Fruit fly (Drosophila melanogaster) whole organism, adult: ENCODE data around the gene CG17264.
A peak's percentile ranks its signal among the peaks of the same experiment; 100 is the strongest.

Experiments
- CG11617 ChIP-seq: fragments of 200-800 bp; sonication (Bioruptor generic); optimal IDR thresholded peaks from 2 replicates; lab custom pipeline; 2017; ENCODE audit warnings: mild to moderate bottlenecking, missing biosample characterization, missing genetic modification reagents, missing genetic modification characterization
- CG12768 ChIP-seq: fragments of 200-800 bp; sonication (Bioruptor generic); optimal IDR thresholded peaks from 2 replicates; lab custom pipeline; 2017; ENCODE audit warnings: missing biosample characterization, missing genetic modification characterization, mild to moderate bottlenecking, moderate library complexity, missing genetic modification reagents
- CG14711 ChIP-seq: fragments of 200-800 bp; sonication (Bioruptor generic); optimal IDR thresholded peaks from 2 replicates; lab custom pipeline; 2018; ENCODE audit warnings: missing biosample characterization, mild to moderate bottlenecking, missing genetic modification characterization, moderate library complexity
- CG1620 ChIP-seq: fragments of 200-800 bp; sonication (Bioruptor generic); optimal IDR thresholded peaks from 2 replicates; lab custom pipeline; 2016; ENCODE audit warnings: missing biosample characterization, missing genetic modification characterization
- CG33017 ChIP-seq: fragments of 200-800 bp; sonication (Bioruptor generic); optimal IDR thresholded peaks from 2 replicates; lab custom pipeline; 2018; ENCODE audit warnings: missing biosample characterization, mild to moderate bottlenecking, missing genetic modification characterization, moderate library complexity
- CG5204 ChIP-seq: fragments of 200-800 bp; sonication (Bioruptor generic); optimal IDR thresholded peaks from 2 replicates; lab custom pipeline; 2016; ENCODE audit warnings: missing biosample characterization, missing genetic modification characterization
- CG7045 ChIP-seq: fragments of 200-800 bp; sonication (Bioruptor generic); optimal IDR thresholded peaks from 2 replicates; lab custom pipeline; 2017; ENCODE audit warnings: missing biosample characterization, mild to moderate bottlenecking, missing genetic modification characterization
- CG7101 ChIP-seq: fragments of 200-800 bp; sonication (Bioruptor generic); optimal IDR thresholded peaks from 2 replicates; lab custom pipeline; 2018; ENCODE audit warnings: missing biosample characterization, mild to moderate bottlenecking, missing genetic modification characterization, moderate library complexity
- Clk ChIP-seq: fragments of 200-800 bp; sonication (Bioruptor generic); optimal IDR thresholded peaks from 2 replicates; lab custom pipeline; 2017; ENCODE audit warnings: missing biosample characterization, missing genetic modification characterization
- Crg-1 ChIP-seq: fragments of 200-800 bp; sonication (Bioruptor generic); optimal IDR thresholded peaks from 2 replicates; lab custom pipeline; 2016; ENCODE audit warnings: missing biosample characterization, missing genetic modification characterization
- Hr96 ChIP-seq: fragments of 200-800 bp; sonication (Bioruptor generic); optimal IDR thresholded peaks from 2 replicates; lab custom pipeline; 2016; ENCODE audit warnings: missing biosample characterization, missing genetic modification characterization
- Mnt ChIP-seq: fragments of 200-800 bp; sonication (Bioruptor generic); optimal IDR thresholded peaks from 2 replicates; lab custom pipeline; 2016; ENCODE audit warnings: missing biosample characterization, mild to moderate bottlenecking, missing genetic modification characterization
- bab1 ChIP-seq: fragments of 200-800 bp; sonication (Bioruptor generic); optimal IDR thresholded peaks from 3 replicates; lab custom pipeline; 2019; ENCODE audit warnings: missing biosample characterization, mild to moderate bottlenecking, missing genetic modification characterization, moderate library complexity
- cic ChIP-seq: fragments of 200-800 bp; sonication (Bioruptor generic); optimal IDR thresholded peaks from 2 replicates; lab custom pipeline; 2017; ENCODE audit warnings: missing biosample characterization, mild to moderate bottlenecking, missing genetic modification characterization, moderate library complexity
- cnc ChIP-seq, 2 experiments: fragments of >200 bp; optimal IDR thresholded peaks; 2 replicates each; lab custom pipeline; 2017
- kay ChIP-seq: fragments of 200-800 bp; sonication (Bioruptor generic); peaks from one replicate; lab custom pipeline; 2016; ENCODE audit warnings: missing biosample characterization, missing genetic modification characterization, borderline replicate concordance
- ovo ChIP-seq: fragments of 200-800 bp; sonication (Bioruptor generic); optimal IDR thresholded peaks from 2 replicates; lab custom pipeline; 2016; ENCODE audit warnings: missing biosample characterization, missing genetic modification characterization
- pad ChIP-seq: fragments of 200-800 bp; sonication (Bioruptor generic); optimal IDR thresholded peaks from 3 replicates; lab custom pipeline; 2017; ENCODE audit warnings: missing biosample characterization, missing genetic modification characterization, mild to moderate bottlenecking, moderate library complexity, missing genetic modification reagents
- tj ChIP-seq: fragments of 200-800 bp; sonication (Bioruptor generic); optimal IDR thresholded peaks from 3 replicates; lab custom pipeline; 2017; ENCODE audit warnings: missing biosample characterization, mild to moderate bottlenecking, missing genetic modification characterization, moderate library complexity
- toe ChIP-seq: fragments of 200-800 bp; sonication (Bioruptor generic); optimal IDR thresholded peaks from 2 replicates; lab custom pipeline; 2016; ENCODE audit warnings: missing biosample characterization, missing genetic modification characterization

Gene CG17264

dm6 chr2L:3058772-3059623 lies 40.7 kb downstream of the CG17264 start:
- TF ChIP-seq kay (GFP tag; lab: Kevin White, UChicago) = peak; percentile 74
- no peak for TF ChIP-seq Clk (GFP tag; lab: Kevin White, UChicago)
- no peak for TF ChIP-seq toe (GFP tag; lab: Kevin White, UChicago)
- no peak for TF ChIP-seq CG7101
- peak; percentile 81 for TF ChIP-seq bab1 (GFP tag; lab: Kevin White, UChicago)
- TF ChIP-seq pad (GFP tag; lab: Kevin White, UChicago) = peak; percentile 37
- peak; percentile 23 for TF ChIP-seq CG1620
- peak; percentile 29 for TF ChIP-seq CG14711 (tag; lab: Kevin White, UChicago)
- TF ChIP-seq CG12768 (GFP tag; lab: Kevin White, UChicago) = peak; percentile 71
- no peak for TF ChIP-seq cnc (optimal IDR thresholded peaks at IDR 0.05; lab: Kevin White, UChicago)
- TF ChIP-seq CG11617 (GFP tag; lab: Kevin White, UChicago) = no peak
- TF ChIP-seq Mnt (GFP tag; lab: Kevin White, UChicago) = no peak
- TF ChIP-seq Hr96 (GFP tag; lab: Kevin White, UChicago) = no peak
- peak; percentile 50 for TF ChIP-seq CG33017 (tag; lab: Kevin White, UChicago)
- TF ChIP-seq ovo = no peak
- TF ChIP-seq CG7045 (GFP tag; lab: Kevin White, UChicago) = peak; percentile 57
- TF ChIP-seq cic = peak; percentile 54
- TF ChIP-seq tj (GFP tag; lab: Kevin White, UChicago) = peak; percentile 76
- TF ChIP-seq CG5204 = no peak
- TF ChIP-seq Crg-1 (GFP tag; lab: Kevin White, UChicago) = peak; percentile 12

dm6 chr2L:3059624-3059919 lies 41.3 kb downstream of the CG17264 start:
- TF ChIP-seq Clk (GFP tag; lab: Kevin White, UChicago) = no peak
